Worm (Caenorhabditis elegans) whole organism, L4 larva: Measurements from ENCODE around the gene Y102A5C.36.

Experiments used
- ama-1 ChIP-seq: fragments of 150-350 bp; optimal IDR thresholded peaks from 2 replicates; lab custom pipeline; 2014; ENCODE audit warnings: inconsistent platforms, mixed read lengths
- ceh-62 ChIP-seq: sonication (generic microtip); optimal IDR thresholded peaks from 2 replicates; lab custom pipeline; 2017; ENCODE audit warnings: missing biosample characterization, missing genetic modification characterization
- fos-1 ChIP-seq: fragments of 150-350 bp; optimal IDR thresholded peaks from 2 replicates; lab custom pipeline; 2014; ENCODE audit warnings: missing biosample characterization, missing genetic modification characterization
- zag-1 ChIP-seq: fragments of 150-350 bp; optimal IDR thresholded peaks from 2 replicates; lab custom pipeline; 2014; ENCODE audit warnings: missing biosample characterization, missing genetic modification characterization
- ztf-11 ChIP-seq: fragments of 150-350 bp; optimal IDR thresholded peaks from 2 replicates; lab custom pipeline; 2014; ENCODE audit warnings: missing biosample characterization, missing genetic modification characterization

- TF ChIP-seq ztf-11 (tag; lab: Kevin White, UChicago) = no peak
- TF ChIP-seq zag-1 = no peak
- TF ChIP-seq fos-1 (tag; lab: Kevin White, UChicago) = no peak
- no peak for TF ChIP-seq ceh-62 (tag; lab: Kevin White, UChicago)
- TF ChIP-seq ama-1 (lab: Kevin White, UChicago) = peak; percentile 66
Measured at ce11 chrV:16965655-16966054, 38.4 kb upstream of the Y102A5C.36 start, which contains the start of gene efl-1.
